Worm (Caenorhabditis elegans) whole organism, late embryonic: ENCODE data around the gene F49E2.5.
A peak's percentile ranks its signal among the peaks of the same experiment; 100 is the strongest.

ENCODE experiments used
- C08G9.2 ChIP-seq: sonication (generic microtip); optimal IDR thresholded peaks from 2 replicates; lab custom pipeline; 2016; ENCODE audit warnings: mild to moderate bottlenecking, missing genetic modification characterization, moderate library complexity, missing compliant biosample characterization
- C38D4.7 ChIP-seq: fragments of 200-800 bp; sonication (Bioruptor generic); optimal IDR thresholded peaks from 2 replicates; lab custom pipeline; 2018; ENCODE audit warnings: mild to moderate bottlenecking, missing genetic modification characterization, moderate library complexity, missing compliant biosample characterization
- K09A11.1 ChIP-seq: sonication (generic microtip); optimal IDR thresholded peaks from 2 replicates; lab custom pipeline; 2017; ENCODE audit warnings: antibody characterized with exemption, mild to moderate bottlenecking, missing genetic modification characterization, missing compliant biosample characterization; ENCODE audit not compliant: insufficient read depth
- T23F11.4 ChIP-seq: fragments of 200-800 bp; sonication (Bioruptor generic); optimal IDR thresholded peaks from 2 replicates; lab custom pipeline; 2018; ENCODE audit warnings: mild to moderate bottlenecking, missing genetic modification characterization, missing compliant biosample characterization
- Y22D7AL.16 ChIP-seq: sonication (generic microtip); optimal IDR thresholded peaks from 2 replicates; lab custom pipeline; 2016; ENCODE audit warnings: missing genetic modification characterization, missing compliant biosample characterization
- ahr-1 ChIP-seq: sonication (generic microtip); optimal IDR thresholded peaks from 2 replicates; lab custom pipeline; 2016; ENCODE audit warnings: missing genetic modification characterization, missing compliant biosample characterization
- ceh-18 ChIP-seq: sonication (generic microtip); optimal IDR thresholded peaks from 2 replicates; lab custom pipeline; 2016; ENCODE audit warnings: missing genetic modification characterization, missing compliant biosample characterization
- ceh-2 ChIP-seq: sonication (generic microtip); optimal IDR thresholded peaks from 2 replicates; lab custom pipeline; 2016; ENCODE audit warnings: missing genotype, missing genetic modification characterization, missing compliant biosample characterization
- ceh-24 ChIP-seq: sonication (generic microtip); optimal IDR thresholded peaks from 2 replicates; lab custom pipeline; 2016; ENCODE audit warnings: mild to moderate bottlenecking, missing genetic modification characterization, missing compliant biosample characterization
- ceh-45 ChIP-seq: fragments of 200-800 bp; sonication (Bioruptor generic); IDR thresholded peaks from 2 replicates; pipeline ENCODE4 v1.3.6; 2022; ENCODE audit warnings: missing genetic modification reagents, missing genetic modification characterization, missing compliant biosample characterization
- dve-1 ChIP-seq: sonication (generic microtip); optimal IDR thresholded peaks from 2 replicates; lab custom pipeline; 2017; ENCODE audit warnings: antibody characterized with exemption, mild to moderate bottlenecking, missing genetic modification characterization, missing compliant biosample characterization
- elt-2 ChIP-seq: sonication (generic microtip); optimal IDR thresholded peaks from 2 replicates; lab custom pipeline; 2016; ENCODE audit warnings: missing genetic modification reagents, missing genetic modification characterization, missing compliant biosample characterization
- elt-4 ChIP-seq: sonication (generic microtip); optimal IDR thresholded peaks from 2 replicates; lab custom pipeline; 2016; ENCODE audit warnings: missing genetic modification characterization, missing compliant biosample characterization
- eyg-1 ChIP-seq: sonication (generic microtip); optimal IDR thresholded peaks from 2 replicates; lab custom pipeline; 2016; ENCODE audit warnings: missing genotype, missing genetic modification characterization, missing compliant biosample characterization
- fax-1 ChIP-seq: sonication (generic microtip); optimal IDR thresholded peaks from 2 replicates; lab custom pipeline; 2016; ENCODE audit warnings: missing genotype, missing genetic modification characterization, missing compliant biosample characterization
- fkh-6 ChIP-seq: sonication (generic microtip); optimal IDR thresholded peaks from 2 replicates; lab custom pipeline; 2016; ENCODE audit warnings: missing genetic modification characterization, missing compliant biosample characterization
- gmeb-2 ChIP-seq: sonication (generic microtip); optimal IDR thresholded peaks from 2 replicates; lab custom pipeline; 2016; ENCODE audit warnings: missing genetic modification characterization, inconsistent platforms, missing compliant biosample characterization
- hlh-15 ChIP-seq: sonication (generic microtip); optimal IDR thresholded peaks from 2 replicates; lab custom pipeline; 2016; ENCODE audit warnings: missing genetic modification characterization, missing compliant biosample characterization
- hlh-30 ChIP-seq: sonication (generic microtip); optimal IDR thresholded peaks from 2 replicates; lab custom pipeline; 2017; ENCODE audit warnings: antibody characterized with exemption, missing genetic modification characterization, missing compliant biosample characterization; ENCODE audit not compliant: insufficient read depth
- hlh-6 ChIP-seq: sonication (generic microtip); optimal IDR thresholded peaks from 2 replicates; lab custom pipeline; 2016; ENCODE audit warnings: missing genotype, missing genetic modification characterization, missing compliant biosample characterization
- lim-6 ChIP-seq: sonication (generic microtip); optimal IDR thresholded peaks from 2 replicates; lab custom pipeline; 2016; ENCODE audit warnings: missing genetic modification characterization, missing compliant biosample characterization
- lin-11 ChIP-seq: fragments of 200-800 bp; sonication (Bioruptor generic); optimal IDR thresholded peaks from 2 replicates; lab custom pipeline; 2018; ENCODE audit warnings: mild to moderate bottlenecking, missing genetic modification characterization, missing compliant biosample characterization
- madf-2 ChIP-seq: sonication (generic microtip); optimal IDR thresholded peaks from 2 replicates; lab custom pipeline; 2017; ENCODE audit warnings: missing genetic modification characterization, missing compliant biosample characterization
- nfya-1 ChIP-seq: sonication (generic microtip); optimal IDR thresholded peaks from 2 replicates; lab custom pipeline; 2017; ENCODE audit warnings: missing genetic modification characterization, mild to moderate bottlenecking, missing compliant biosample characterization, antibody characterized with exemption, moderate library complexity
- nhr-11 ChIP-seq: fragments of 150-350 bp; optimal IDR thresholded peaks from 2 replicates; lab custom pipeline; 2014; ENCODE audit warnings: missing biosample characterization, missing genetic modification characterization
- nhr-232 ChIP-seq: sonication (generic microtip); optimal IDR thresholded peaks from 2 replicates; lab custom pipeline; 2016; ENCODE audit warnings: missing genetic modification characterization, missing compliant biosample characterization
- npax-4 ChIP-seq: sonication (generic microtip); optimal IDR thresholded peaks from 2 replicates; lab custom pipeline; 2016; ENCODE audit warnings: missing genetic modification characterization, missing compliant biosample characterization
- pag-3 ChIP-seq: sonication (generic microtip); optimal IDR thresholded peaks from 2 replicates; lab custom pipeline; 2016; ENCODE audit warnings: missing compliant biosample characterization, missing genetic modification characterization, borderline replicate concordance
- pat-9 ChIP-seq: fragments of 200-800 bp; sonication (Bioruptor generic); optimal IDR thresholded peaks from 2 replicates; lab custom pipeline; 2018; ENCODE audit warnings: mild to moderate bottlenecking, missing genetic modification characterization, moderate library complexity, missing compliant biosample characterization
- pax-1 ChIP-seq: fragments of 150-350 bp; optimal IDR thresholded peaks from 2 replicates; lab custom pipeline; 2014; ENCODE audit warnings: missing biosample characterization, missing genetic modification characterization
- pha-4 ChIP-seq: fragments of 150-350 bp; optimal IDR thresholded peaks from 2 replicates; lab custom pipeline; 2018; ENCODE audit warnings: missing biosample characterization, missing genetic modification reagents, missing genetic modification characterization
- pros-1 ChIP-seq: fragments of 150-350 bp; optimal IDR thresholded peaks from 2 replicates; lab custom pipeline; 2014; ENCODE audit warnings: missing biosample characterization, missing genetic modification reagents, missing genetic modification characterization
- ref-2 ChIP-seq: sonication (generic microtip); optimal IDR thresholded peaks from 2 replicates; lab custom pipeline; 2016; ENCODE audit warnings: missing genetic modification characterization, missing compliant biosample characterization
- sox-2 ChIP-seq: fragments of 200-800 bp; sonication (Bioruptor generic); IDR thresholded peaks from 2 replicates; pipeline ENCODE4 v1.3.6; 2022; ENCODE audit warnings: missing genetic modification reagents, missing genetic modification characterization, missing compliant biosample characterization
- syd-9 ChIP-seq: sonication (generic microtip); optimal IDR thresholded peaks from 2 replicates; lab custom pipeline; 2016; ENCODE audit warnings: mild to moderate bottlenecking, missing genetic modification characterization, moderate library complexity, missing compliant biosample characterization
- tbx-7 ChIP-seq: sonication (generic microtip); optimal IDR thresholded peaks from 2 replicates; lab custom pipeline; 2016; ENCODE audit warnings: missing genotype, missing genetic modification characterization, missing compliant biosample characterization
- ttx-3 ChIP-seq: sonication (generic microtip); optimal IDR thresholded peaks from 2 replicates; lab custom pipeline; 2016; ENCODE audit warnings: missing genetic modification reagents, missing genetic modification characterization, missing compliant biosample characterization
- unc-3 ChIP-seq, 2 experiments: fragments of 200-800 bp in 1 of 2; sonication (Bioruptor generic) in 1 of 2; sonication (generic microtip) in 1 of 2; conservative IDR thresholded peaks in 1 of 2; optimal IDR thresholded peaks in 1 of 2; 2 replicates each; pipeline versions ENCODE4 v1.3.6 to Lab custom; 2016 to 2022; ENCODE audit warnings: missing compliant biosample characterization in 2 of 2, missing genetic modification characterization in 2 of 2, missing genetic modification reagents in 1 of 2
- unc-42 ChIP-seq: sonication (generic microtip); optimal IDR thresholded peaks from 2 replicates; lab custom pipeline; 2016; ENCODE audit warnings: missing genotype, missing genetic modification characterization, missing compliant biosample characterization
- unc-55 ChIP-seq: sonication (generic microtip); optimal IDR thresholded peaks from 2 replicates; lab custom pipeline; 2017; ENCODE audit warnings: missing biosample characterization, missing genetic modification reagents, missing genetic modification characterization

The F49E2.5 gene

DNA sequence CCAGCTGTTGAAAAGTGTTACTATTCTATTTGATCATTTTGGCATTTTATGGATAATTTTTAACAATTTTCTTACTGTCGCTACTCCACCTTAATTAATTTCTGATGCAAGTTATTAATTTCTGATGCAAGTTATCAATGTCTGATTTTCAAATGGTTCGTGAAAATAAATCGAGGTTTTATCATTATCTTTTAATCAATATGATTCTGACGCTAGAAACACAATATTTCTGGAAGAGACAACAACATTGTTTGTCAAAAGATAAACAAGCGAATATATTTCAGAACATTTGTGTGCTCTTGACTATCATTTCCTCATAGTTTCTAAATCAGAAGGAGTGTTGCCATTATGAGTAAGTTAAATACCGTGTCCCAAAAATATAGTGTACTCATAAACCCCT is 23.0 kb downstream of the F49E2.5 start, which contains the start of gene F49E2.2:
TSS of gene F49E2.2 (plus strand) at position 301 of the 400 bp plus-strand sequence.
- TF ChIP-seq nhr-11, result no peak
- TF ChIP-seq elt-2 (tag; lab: Kevin White, UChicago), result no peak
- TF ChIP-seq elt-4 (tag; lab: Kevin White, UChicago), result no peak
- no peak for TF ChIP-seq pax-1 (tag; lab: Kevin White, UChicago)
- no peak for TF ChIP-seq gmeb-2 (tag; lab: Kevin White, UChicago)
- no peak for TF ChIP-seq pag-3 (tag; lab: Kevin White, UChicago)

DNA sequence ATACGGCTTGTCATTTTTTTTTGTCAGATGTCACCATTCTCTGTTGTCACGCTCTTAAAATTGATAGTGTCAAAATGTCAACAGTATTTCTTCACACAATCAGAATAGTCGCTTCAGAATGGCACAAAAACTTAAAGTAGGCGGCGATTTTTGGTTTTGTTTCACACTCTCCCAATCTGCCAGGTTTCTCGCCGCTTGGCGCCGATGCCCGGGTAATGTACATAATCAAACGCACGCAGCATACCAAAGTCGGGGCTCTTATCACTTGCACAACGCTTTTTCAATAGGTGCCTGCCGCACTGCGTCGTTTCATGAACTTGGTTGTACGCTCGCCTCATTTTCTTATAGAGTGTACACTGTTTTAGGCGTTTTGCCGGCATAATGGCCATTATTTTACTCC is 25.1 kb downstream of the F49E2.5 start:
- peak; percentile 20 for TF ChIP-seq elt-2 (tag; lab: Kevin White, UChicago)
- no peak for TF ChIP-seq unc-55
- TF ChIP-seq lim-6 (tag; lab: Kevin White, UChicago), result no peak

ce11 chrX:9576928-9577327 is 33.5 kb downstream of the F49E2.5 start, which contains the start of gene glb-17:
Gene glb-17 (minus strand): TSS chrX:9577028.
- no peak for TF ChIP-seq syd-9 (tag; lab: Kevin White, UChicago)
- no peak for TF ChIP-seq ttx-3 (tag; lab: Kevin White, UChicago)
- no peak for TF ChIP-seq C38D4.7
- TF ChIP-seq fax-1 (tag; lab: Kevin White, UChicago), result no peak
- no peak for TF ChIP-seq madf-2 (tag; lab: Kevin White, UChicago)
- no peak for TF ChIP-seq lim-6 (tag; lab: Kevin White, UChicago)
- TF ChIP-seq dve-1 (tag; lab: Kevin White, UChicago), result no peak
- no peak for TF ChIP-seq eyg-1
- no peak for TF ChIP-seq elt-2 (tag; lab: Kevin White, UChicago)
- no peak for TF ChIP-seq nhr-11
- TF ChIP-seq nfya-1 (tag; lab: Kevin White, UChicago), result no peak
- TF ChIP-seq ref-2 (tag; lab: Kevin White, UChicago), result no peak
- no peak for TF ChIP-seq ahr-1

DNA sequence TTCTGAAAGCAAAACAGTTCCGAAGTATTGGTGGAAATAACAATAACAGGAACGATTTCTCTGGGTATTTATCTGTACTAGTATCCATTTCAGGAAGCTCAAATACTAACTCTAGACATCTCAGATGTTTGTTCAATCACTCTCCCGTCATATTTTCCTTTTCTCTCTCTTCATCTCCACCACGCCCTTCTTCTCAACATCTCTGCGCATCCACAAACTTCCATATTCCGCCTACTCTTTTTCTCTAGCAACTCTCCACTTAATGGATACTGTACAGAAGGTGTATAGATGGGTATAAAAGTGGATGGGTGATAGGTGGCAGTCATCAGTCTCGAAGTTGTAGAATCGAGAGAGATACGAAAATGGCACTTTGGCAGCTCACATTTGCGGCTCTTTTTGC is 40.9 kb downstream of the F49E2.5 start, which contains the start of gene gpx-5:
TSS of gene gpx-5 (plus strand) at position 336 of the 400 bp plus-strand sequence.
- TF ChIP-seq pha-4 (tag; lab: Kevin White, UChicago) (no peak), unc-3 (GFP tag; conservative IDR thresholded peaks at IDR 0.05; lab: Robert Waterston, UW) (no peak), unc-3 (tag; optimal IDR thresholded peaks at IDR 0.05; lab: Kevin White, UChicago) (no peak), C08G9.2 (tag; lab: Kevin White, UChicago) (no peak)
- TF ChIP-seq, all 69 proteins: peak for 0

DNA sequence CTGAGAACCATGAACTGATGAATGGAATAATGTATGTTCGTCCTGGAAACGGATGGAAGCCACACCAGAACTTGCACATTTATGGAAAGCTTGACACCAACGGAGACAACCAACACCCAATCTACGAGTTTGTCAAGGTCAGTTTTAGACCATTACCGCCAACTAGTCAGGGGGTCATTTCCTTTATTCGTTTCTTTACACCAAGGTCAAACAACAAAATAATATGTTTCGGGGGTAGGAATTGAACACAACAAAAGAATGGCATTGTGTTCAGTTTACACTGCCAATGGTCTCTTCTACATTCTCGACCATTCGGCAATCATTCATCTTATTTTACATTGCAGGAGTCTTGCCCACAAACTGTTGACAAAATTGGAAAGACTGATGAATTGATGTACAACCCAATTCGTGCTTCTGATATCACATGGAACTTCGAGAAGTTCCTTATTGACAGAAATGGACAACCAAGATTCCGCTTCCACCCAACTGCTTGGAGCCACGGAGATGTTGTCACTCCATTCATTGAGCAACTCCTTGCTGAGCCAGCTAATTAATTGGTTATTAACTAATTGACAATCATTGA is 42.2 kb downstream of the F49E2.5 start:
- TF ChIP-seq hlh-6 (tag; lab: Kevin White, UChicago), result no peak
- no peak for TF ChIP-seq hlh-15 (tag; lab: Kevin White, UChicago)
- no peak for TF ChIP-seq K09A11.1 (tag; lab: Kevin White, UChicago)
- TF ChIP-seq nhr-232 (tag; lab: Kevin White, UChicago), result no peak
- TF ChIP-seq ceh-2 (tag; lab: Kevin White, UChicago), result no peak
- TF ChIP-seq ahr-1, result no peak
- no peak for TF ChIP-seq sox-2 (GFP tag; lab: Robert Waterston, UW)
- TF ChIP-seq tbx-7 (tag; lab: Kevin White, UChicago), result no peak
- no peak for TF ChIP-seq unc-3 (GFP tag; conservative IDR thresholded peaks at IDR 0.05; lab: Robert Waterston, UW)
- no peak for TF ChIP-seq unc-3 (tag; optimal IDR thresholded peaks at IDR 0.05; lab: Kevin White, UChicago)
- TF ChIP-seq unc-42 (tag; lab: Kevin White, UChicago), result no peak
- no peak for TF ChIP-seq pros-1
- TF ChIP-seq ref-2 (tag; lab: Kevin White, UChicago), result no peak
- TF ChIP-seq, all 69 proteins: peak for 0

- TF ChIP-seq T23F11.4 (GFP tag; lab: Kevin White, UChicago), result no peak
- TF ChIP-seq lin-11 (tag; lab: Kevin White, UChicago), result no peak
- TF ChIP-seq Y22D7AL.16 (tag; lab: Kevin White, UChicago), result no peak
- TF ChIP-seq eyg-1, result no peak
- no peak for TF ChIP-seq pag-3 (tag; lab: Kevin White, UChicago)
- no peak for TF ChIP-seq ahr-1
- TF ChIP-seq ref-2 (tag; lab: Kevin White, UChicago), result no peak
- TF ChIP-seq ceh-24 (tag; lab: Kevin White, UChicago), result no peak
- TF ChIP-seq ceh-18 (tag; lab: Kevin White, UChicago), result no peak
- TF ChIP-seq ceh-2 (tag; lab: Kevin White, UChicago), result no peak
- no peak for TF ChIP-seq fkh-6 (tag; lab: Kevin White, UChicago)
- TF ChIP-seq hlh-30 (tag; lab: Kevin White, UChicago), result no peak
- no peak for TF ChIP-seq pat-9 (tag; lab: Kevin White, UChicago)
- no peak for TF ChIP-seq ceh-45
- no peak for TF ChIP-seq npax-4 (tag; lab: Kevin White, UChicago)
- TF ChIP-seq hlh-6 (tag; lab: Kevin White, UChicago), result no peak
- no peak for TF ChIP-seq unc-55
Observed at ce11 chrX:9587642-9588041, 44.2 kb downstream of the F49E2.5 start, which contains the start of gene gpx-3. Gene gpx-3 (plus strand): TSS chrX:9587942.
